Worm (Caenorhabditis elegans) whole organism, L4 larva: ENCODE data around the gene ensh-1.

Experiments
- F26F4.8 ChIP-seq: fragments of 200-800 bp; sonication (Bioruptor generic); conservative IDR thresholded peaks from 2 replicates; pipeline ENCODE4 v1.3.6; 2022; ENCODE audit warnings: missing genetic modification characterization, missing compliant biosample characterization
- F37D6.2 ChIP-seq: sonication (generic microtip); optimal IDR thresholded peaks from 2 replicates; lab custom pipeline; 2016; ENCODE audit warnings: mild to moderate bottlenecking, missing genetic modification characterization, missing compliant biosample characterization
- F44E2.7 ChIP-seq: fragments of 200-800 bp; sonication (Bioruptor generic); IDR thresholded peaks from 2 replicates; pipeline ENCODE4 v2.1.2; 2022; ENCODE audit warnings: missing genetic modification characterization, missing compliant biosample characterization
- T20F7.1 ChIP-seq: fragments of 200-800 bp; sonication (Bioruptor generic); optimal IDR thresholded peaks from 2 replicates; lab custom pipeline; 2018; ENCODE audit warnings: mild to moderate bottlenecking, missing genetic modification characterization, missing compliant biosample characterization
- Y48G9A.11 ChIP-seq: fragments of 200-800 bp; sonication (Bioruptor generic); IDR thresholded peaks from 2 replicates; pipeline ENCODE4 v1.3.6; 2022; ENCODE audit warnings: missing genetic modification reagents, missing genetic modification characterization, missing compliant biosample characterization
- Y5F2A.4 ChIP-seq: fragments of 200-800 bp; sonication (Bioruptor generic); optimal IDR thresholded peaks from 2 replicates; lab custom pipeline; 2018; ENCODE audit warnings: mild to moderate bottlenecking, missing genetic modification characterization, missing compliant biosample characterization
- Y75B8A.6 ChIP-seq: fragments of 200-800 bp; sonication (Bioruptor generic); IDR thresholded peaks from 2 replicates; pipeline ENCODE4 v1.3.6; 2022; ENCODE audit warnings: missing genetic modification reagents, missing genetic modification characterization, missing compliant biosample characterization
- aly-2 ChIP-seq: sonication (generic microtip); optimal IDR thresholded peaks from 2 replicates; lab custom pipeline; 2018; ENCODE audit warnings: missing biosample characterization, missing genetic modification characterization
- attf-4 ChIP-seq: sonication (generic microtip); optimal IDR thresholded peaks from 3 replicates; lab custom pipeline; 2017; ENCODE audit warnings: missing biosample characterization, missing genetic modification characterization
- ceh-20 ChIP-seq: fragments of 200-800 bp; sonication (Bioruptor generic); IDR thresholded peaks from 2 replicates; pipeline ENCODE4 v1.3.6; 2022; ENCODE audit warnings: missing genetic modification reagents, missing genetic modification characterization, missing compliant biosample characterization
- ceh-44 ChIP-seq: fragments of 200-800 bp; sonication (Bioruptor generic); IDR thresholded peaks from 2 replicates; pipeline ENCODE4 v1.3.6; 2022; ENCODE audit warnings: missing genetic modification reagents, missing genetic modification characterization, missing compliant biosample characterization
- ceh-62 ChIP-seq: sonication (generic microtip); optimal IDR thresholded peaks from 2 replicates; lab custom pipeline; 2017; ENCODE audit warnings: missing biosample characterization, missing genetic modification characterization
- ceh-82 ChIP-seq: sonication (generic microtip); optimal IDR thresholded peaks from 2 replicates; lab custom pipeline; 2017; ENCODE audit warnings: missing biosample characterization, missing genetic modification characterization
- cey-2 ChIP-seq: sonication (generic microtip); optimal IDR thresholded peaks from 3 replicates; lab custom pipeline; 2017; ENCODE audit warnings: missing genetic modification characterization, mild to moderate bottlenecking, missing compliant biosample characterization, antibody characterized with exemption, borderline replicate concordance; ENCODE audit not compliant: insufficient read depth
- daf-16 ChIP-seq, 3 experiments: sonication (generic microtip); optimal IDR thresholded peaks; 2 replicates each; lab custom pipeline; 2016 to 2017; ENCODE audit warnings: missing genetic modification characterization in 3 of 3, missing genetic modification reagents in 3 of 3, mild to moderate bottlenecking in 2 of 3, missing compliant biosample characterization in 2 of 3, missing biosample characterization in 1 of 3, moderate library complexity in 1 of 3
- daf-19 ChIP-seq: fragments of 200-800 bp; sonication (Bioruptor generic); conservative IDR thresholded peaks from 2 replicates; pipeline ENCODE4 v1.3.6; 2022; ENCODE audit warnings: missing genetic modification characterization, missing compliant biosample characterization
- dmd-8 ChIP-seq: fragments of 200-800 bp; sonication (Bioruptor generic); IDR thresholded peaks from 2 replicates; pipeline ENCODE4 v1.3.6; 2022; ENCODE audit warnings: missing genetic modification characterization, missing compliant biosample characterization
- dpl-1 ChIP-seq: fragments of 150-350 bp; optimal IDR thresholded peaks from 2 replicates; lab custom pipeline; 2014; ENCODE audit warnings: missing biosample characterization, missing genetic modification reagents, missing genetic modification characterization
- fkh-10 ChIP-seq: fragments of 150-350 bp; optimal IDR thresholded peaks from 2 replicates; lab custom pipeline; 2014; ENCODE audit warnings: missing biosample characterization, missing genetic modification reagents, missing genetic modification characterization
- hlh-30 ChIP-seq: sonication (generic microtip); optimal IDR thresholded peaks from 2 replicates; lab custom pipeline; 2017; ENCODE audit warnings: antibody characterized with exemption, mild to moderate bottlenecking, missing genetic modification characterization, missing compliant biosample characterization; ENCODE audit not compliant: insufficient read depth
- lim-7 ChIP-seq: fragments of 200-800 bp; sonication (Bioruptor generic); IDR thresholded peaks from 2 replicates; pipeline ENCODE4 v1.3.6; 2022; ENCODE audit warnings: missing genetic modification characterization, missing compliant biosample characterization
- lin-13 ChIP-seq: fragments of 150-350 bp; optimal IDR thresholded peaks from 2 replicates; lab custom pipeline; 2014; ENCODE audit warnings: missing biosample characterization, missing genetic modification reagents, missing genetic modification characterization
- lin-15B ChIP-seq: fragments of 150-350 bp; sonication (generic microtip); optimal IDR thresholded peaks from 3 replicates; lab custom pipeline; 2014; ENCODE audit warnings: missing biosample characterization, missing genetic modification characterization
- lin-29 ChIP-seq: fragments of 200-800 bp; sonication (Bioruptor generic); IDR thresholded peaks from 2 replicates; pipeline ENCODE4 v1.3.6; 2022; ENCODE audit warnings: missing genetic modification reagents, missing genetic modification characterization, missing compliant biosample characterization
- lin-38 ChIP-seq: fragments of 200-800 bp; sonication (Bioruptor generic); IDR thresholded peaks from 2 replicates; pipeline ENCODE4 v1.3.6; 2022; ENCODE audit warnings: missing genetic modification reagents, missing genetic modification characterization, missing compliant biosample characterization
- lsy-2 ChIP-seq, 2 experiments: fragments of 150-350 bp in 1 of 2; sonication (generic microtip) in 1 of 2; optimal IDR thresholded peaks; 2 replicates each; lab custom pipeline; 2014 to 2017; ENCODE audit warnings: missing biosample characterization in 2 of 2, missing genetic modification characterization in 2 of 2
- mdl-1 ChIP-seq, 2 experiments: fragments of 150-350 bp in 1 of 2; sonication (generic microtip) in 1 of 2; optimal IDR thresholded peaks; 2 replicates each; lab custom pipeline; 2014 to 2017; ENCODE audit warnings: missing biosample characterization in 2 of 2, missing genetic modification characterization in 2 of 2
- mep-1 ChIP-seq: fragments of 150-350 bp; sonication (generic microtip); optimal IDR thresholded peaks from 3 replicates; lab custom pipeline; 2014; ENCODE audit warnings: missing biosample characterization, missing genetic modification characterization
- mxl-3 ChIP-seq: fragments of 200-800 bp; sonication (Bioruptor generic); optimal IDR thresholded peaks from 2 replicates; lab custom pipeline; 2018; ENCODE audit warnings: mild to moderate bottlenecking, missing genetic modification characterization, missing compliant biosample characterization
- nhr-102 ChIP-seq: sonication (generic microtip); optimal IDR thresholded peaks from 2 replicates; lab custom pipeline; 2016; ENCODE audit warnings: mild to moderate bottlenecking, missing genetic modification characterization, moderate library complexity, missing compliant biosample characterization
- nhr-111 ChIP-seq: fragments of 200-800 bp; sonication (Bioruptor generic); optimal IDR thresholded peaks from 2 replicates; lab custom pipeline; 2018; ENCODE audit warnings: mild to moderate bottlenecking, missing genetic modification characterization, missing compliant biosample characterization
- nhr-237 ChIP-seq: sonication (generic microtip); optimal IDR thresholded peaks from 2 replicates; lab custom pipeline; 2017; ENCODE audit warnings: missing biosample characterization, missing genetic modification characterization
- nhr-25 ChIP-seq: sonication (generic microtip); optimal IDR thresholded peaks from 2 replicates; lab custom pipeline; 2017; ENCODE audit warnings: missing genetic modification characterization, mild to moderate bottlenecking, missing compliant biosample characterization, antibody characterized with exemption, moderate library complexity, borderline replicate concordance; ENCODE audit not compliant: insufficient read depth
- nhr-41 ChIP-seq: fragments of 200-800 bp; sonication (Bioruptor generic); IDR thresholded peaks from 2 replicates; pipeline ENCODE4 v1.3.6; 2022; ENCODE audit warnings: missing genetic modification reagents, missing genetic modification characterization, missing compliant biosample characterization
- pha-4 ChIP-seq, 2 experiments: fragments of 150-350 bp in 1 of 2; fragments of 200-800 bp in 1 of 2; sonication (Bioruptor generic) in 1 of 2; IDR thresholded peaks in 1 of 2; optimal IDR thresholded peaks in 1 of 2; 2 replicates each; pipeline versions ENCODE4 v1.3.6 to Lab custom; 2014 to 2022; ENCODE audit warnings: missing genetic modification characterization in 2 of 2, missing genetic modification reagents in 2 of 2, missing biosample characterization in 1 of 2, missing compliant biosample characterization in 1 of 2
- snpc-1.2 ChIP-seq: fragments of 200-800 bp; sonication (Bioruptor generic); IDR thresholded peaks from 2 replicates; pipeline ENCODE4 v1.3.6; 2022; ENCODE audit warnings: missing genetic modification reagents, missing genetic modification characterization, missing compliant biosample characterization
- snpc-4 ChIP-seq: fragments of 150-350 bp; optimal IDR thresholded peaks from 2 replicates; lab custom pipeline; 2014; ENCODE audit warnings: missing biosample characterization, missing genetic modification characterization
- tag-97 ChIP-seq: fragments of 200-800 bp; sonication (Bioruptor generic); IDR thresholded peaks from 2 replicates; pipeline ENCODE4 v1.3.6; 2022; ENCODE audit warnings: missing genetic modification characterization, missing compliant biosample characterization
- tra-1 ChIP-seq: fragments of 200-800 bp; sonication (Bioruptor generic); IDR thresholded peaks from 2 replicates; pipeline ENCODE4 v1.3.6; 2022; ENCODE audit warnings: missing genetic modification reagents, missing genetic modification characterization, missing compliant biosample characterization
- unc-62 ChIP-seq, 3 experiments: fragments of 150-350 bp in 1 of 3; sonication (generic microtip); optimal IDR thresholded peaks in 2 of 3; peaks in 1 of 3; 1 replicate in 1 of 3; 2 replicates in 2 of 3; lab custom pipeline; 2014 to 2017; ENCODE audit warnings: missing biosample characterization in 3 of 3, missing genetic modification characterization in 3 of 3, missing genetic modification reagents in 3 of 3, missing genotype in 1 of 3
- zag-1 ChIP-seq: fragments of 150-350 bp; optimal IDR thresholded peaks from 2 replicates; lab custom pipeline; 2014; ENCODE audit warnings: missing biosample characterization, missing genetic modification characterization
- zfp-2 ChIP-seq: sonication (generic microtip); optimal IDR thresholded peaks from 2 replicates; lab custom pipeline; 2016; ENCODE audit warnings: mild to moderate bottlenecking, missing genetic modification characterization, missing compliant biosample characterization

ensh-1 gene

DNA sequence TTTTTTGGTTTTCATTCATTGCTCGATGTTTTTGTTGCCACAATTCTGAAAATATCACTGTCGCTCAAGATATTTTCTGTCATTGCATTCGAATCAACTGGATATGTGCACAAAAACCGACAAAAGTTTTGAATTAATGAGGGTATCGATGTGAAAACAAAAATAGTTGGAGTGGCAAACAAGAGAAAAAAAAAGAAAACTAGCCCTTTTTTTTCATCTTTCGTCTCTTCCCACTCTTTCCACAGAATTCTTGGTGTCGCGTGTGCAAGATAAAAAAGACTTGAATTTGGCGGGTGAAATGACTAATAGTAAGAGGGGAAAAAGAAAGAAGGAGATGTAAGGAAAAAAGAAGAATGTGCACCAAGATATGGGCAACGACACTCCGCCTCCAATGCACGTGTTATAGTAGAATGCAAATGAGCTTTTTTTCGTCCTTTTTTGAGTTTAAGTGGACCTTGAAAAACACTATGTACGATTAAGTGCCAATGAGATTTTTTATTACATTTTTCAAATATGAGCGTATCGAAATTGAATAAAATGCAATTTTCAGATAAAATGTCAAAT, 36.0 kb upstream of the ensh-1 start, which contains the start of the genes ubc-22 and ubc-21:
ubc-22 (minus strand) TSS at position 51 of the 564 bp plus-strand sequence.
ubc-21 (plus strand) TSS at position 514 of the 564 bp plus-strand sequence.
- no peak for TF ChIP-seq cey-2 (tag; lab: Kevin White, UChicago)
- TF ChIP-seq Y5F2A.4 (GFP tag; lab: Kevin White, UChicago) = no peak
- TF ChIP-seq T20F7.1 (GFP tag; lab: Kevin White, UChicago) = peak; percentile 5
- no peak for TF ChIP-seq snpc-1.2
- no peak for TF ChIP-seq lin-38 (GFP tag; lab: Robert Waterston, UW)
- TF ChIP-seq unc-62 (GFP tag; optimal IDR thresholded peaks at IDR 0.05 in 1 of 2; lab: Kevin White, UChicago) = peak in 1 of 2 experiments; percentile 3
- no peak for TF ChIP-seq unc-62 (tag; optimal IDR thresholded peaks at IDR 0.05; lab: Kevin White, UChicago)
- peak; percentile 20 for TF ChIP-seq hlh-30 (tag; lab: Kevin White, UChicago)
- TF ChIP-seq dpl-1 = peak; percentile 13
- TF ChIP-seq mdl-1 (tag; optimal IDR thresholded peaks at IDR 0.05; lab: Kevin White, UChicago) = peak in 1 of 2 experiments; percentile 67

DNA sequence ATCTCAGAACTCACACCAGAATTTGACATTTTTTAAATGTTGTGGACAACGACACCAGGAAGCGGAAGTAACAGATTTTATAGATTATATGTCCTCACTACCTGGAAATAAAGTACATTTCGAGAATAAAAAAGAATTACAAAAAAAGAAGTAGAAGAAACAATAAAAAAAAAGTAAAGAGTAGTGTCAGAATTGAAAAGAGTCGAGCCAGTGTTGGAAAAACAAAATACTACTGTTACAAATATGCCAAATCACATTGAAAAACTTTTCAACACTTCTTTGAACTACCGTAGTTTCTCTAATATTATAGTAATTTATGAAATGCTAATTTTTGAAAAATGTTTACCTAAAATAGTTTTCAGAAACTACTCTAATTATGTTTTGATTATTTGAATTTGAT, 30.4 kb upstream of the ensh-1 start, which contains the start of gene C06E2.1:
C06E2.1 (minus strand) TSS at position 101 of the 400 bp plus-strand sequence.
- TF ChIP-seq F37D6.2 (tag; lab: Kevin White, UChicago) (no peak), lim-7 (GFP tag; lab: Robert Waterston, UW) (no peak), nhr-237 (no peak), fkh-10 (no peak), T20F7.1 (GFP tag; lab: Kevin White, UChicago) (no peak), nhr-111 (no peak), dpl-1 (no peak), tag-97 (GFP tag; lab: Robert Waterston, UW) (no peak), lin-29 (GFP tag; lab: Robert Waterston, UW) (no peak), snpc-4 (no peak), Y48G9A.11 (GFP tag; lab: Robert Waterston, UW) (no peak), tra-1 (no peak), snpc-1.2 (no peak), lin-13 (GFP tag; lab: Kevin White, UChicago) (no peak), nhr-102 (tag; lab: Kevin White, UChicago) (no peak), F44E2.7 (GFP tag; lab: Robert Waterston, UW) (no peak), zfp-2 (tag; lab: Kevin White, UChicago) (no peak), aly-2 (no peak), nhr-41 (GFP tag; lab: Robert Waterston, UW) (no peak)

DNA sequence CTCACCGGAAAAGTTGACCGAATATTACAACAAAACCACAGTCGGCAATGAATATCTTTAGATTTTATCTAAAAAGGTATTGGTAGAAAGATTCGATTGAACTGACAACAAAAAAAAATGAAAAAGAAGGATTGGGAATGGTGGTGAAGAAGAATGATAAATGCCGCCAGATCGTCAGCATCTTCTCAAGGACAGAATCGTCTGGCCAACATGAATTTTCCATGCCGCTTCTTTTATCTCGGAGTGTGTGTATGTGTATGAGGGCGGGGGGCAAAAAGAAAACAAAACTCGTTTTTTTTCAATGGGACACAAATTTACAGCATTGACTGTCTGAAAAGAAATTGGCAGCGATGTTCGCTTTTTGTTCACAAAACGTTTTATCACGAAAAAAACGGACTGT, 29.3 kb upstream of the ensh-1 start:
- no peak for TF ChIP-seq Y48G9A.11 (GFP tag; lab: Robert Waterston, UW)
- TF ChIP-seq daf-19 (GFP tag; lab: Robert Waterston, UW) = no peak
- TF ChIP-seq F26F4.8 = no peak
- peak; percentile 47 for TF ChIP-seq mxl-3
- no peak for TF ChIP-seq attf-4
- no peak for TF ChIP-seq nhr-41 (GFP tag; lab: Robert Waterston, UW)
- no peak for TF ChIP-seq lsy-2 (tag; optimal IDR thresholded peaks at IDR 0.05; lab: Kevin White, UChicago)
- TF ChIP-seq, all 104 proteins: peak for 1

DNA sequence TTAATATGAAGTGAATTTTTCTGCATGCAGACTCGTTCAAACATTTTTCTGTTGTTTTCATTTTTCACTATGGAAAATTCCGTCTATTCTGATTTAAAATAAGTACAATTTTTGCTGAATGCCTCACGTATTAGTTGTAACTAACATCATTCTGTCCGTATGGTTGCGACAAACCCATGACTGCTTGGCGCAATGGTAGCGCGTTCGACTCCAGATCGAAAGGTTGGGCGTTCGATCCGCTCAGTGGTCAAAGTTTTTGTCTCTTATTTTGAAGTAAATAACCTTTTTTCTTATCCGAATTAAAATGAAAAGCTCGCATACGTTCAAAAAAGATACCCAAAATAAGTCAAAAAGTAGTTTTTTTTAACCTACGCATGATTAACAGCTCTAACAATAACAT, 28.0 kb upstream of the ensh-1 start:
- TF ChIP-seq nhr-102 (tag; lab: Kevin White, UChicago) = no peak
- peak; percentile 3 for TF ChIP-seq mep-1 (tag; lab: Kevin White, UChicago)
- TF ChIP-seq dpl-1 = no peak
- TF ChIP-seq nhr-25 (tag; lab: Kevin White, UChicago) = no peak
- no peak for TF ChIP-seq Y75B8A.6
- no peak for TF ChIP-seq ceh-20 (GFP tag; lab: Robert Waterston, UW)
- no peak for TF ChIP-seq lin-38 (GFP tag; lab: Robert Waterston, UW)
- no peak for TF ChIP-seq attf-4
- no peak for TF ChIP-seq ceh-44 (GFP tag; lab: Robert Waterston, UW)
- no peak for TF ChIP-seq mdl-1 (tag; optimal IDR thresholded peaks at IDR 0.05; lab: Kevin White, UChicago)
- peak in 1 of 2 experiments; percentile 26 for TF ChIP-seq daf-16 (GFP tag; optimal IDR thresholded peaks at IDR 0.05; lab: Kevin White, UChicago)
- TF ChIP-seq daf-16 (tag; optimal IDR thresholded peaks at IDR 0.05; lab: Kevin White, UChicago) = no peak
- peak; percentile 37; the same call in 1 of the 2 replicates for TF ChIP-seq pha-4 (GFP tag; IDR thresholded peaks at IDR 0.05; lab: Robert Waterston, UW)
- TF ChIP-seq pha-4 (tag; optimal IDR thresholded peaks at IDR 0.05; lab: Kevin White, UChicago) = no peak
- no peak for TF ChIP-seq lin-15B
- TF ChIP-seq ceh-62 (tag; lab: Kevin White, UChicago) = no peak
- TF ChIP-seq snpc-4 = no peak
- peak; percentile 67; the same call in 1 of the 2 replicates for TF ChIP-seq snpc-1.2
- TF ChIP-seq ceh-82 (tag; lab: Kevin White, UChicago) = no peak
- no peak for TF ChIP-seq lin-29 (GFP tag; lab: Robert Waterston, UW)
- TF ChIP-seq aly-2 = no peak
- no peak for TF ChIP-seq dmd-8 (GFP tag; lab: Robert Waterston, UW)
- no peak for TF ChIP-seq zag-1 (tag; lab: Kevin White, UChicago)
